Worm (Caenorhabditis elegans) whole organism, L1 larva: ENCODE results near the gene C09G9.3.

ENCODE experiments used
- ama-1 ChIP-seq: fragments of 150-350 bp; optimal IDR thresholded peaks from 2 replicates; lab custom pipeline; 2014
- dsc-1 ChIP-seq: sonication (generic microtip); optimal IDR thresholded peaks from 2 replicates; lab custom pipeline; 2016; ENCODE audit warnings: mild to moderate bottlenecking, missing genetic modification characterization, missing compliant biosample characterization
- egl-27 ChIP-seq, 2 experiments: fragments of 150-350 bp in 1 of 2; sonication (generic microtip); optimal IDR thresholded peaks; 3 replicates each; lab custom pipeline; 2017 to 2018; ENCODE audit warnings: missing biosample characterization in 2 of 2, missing genetic modification characterization in 2 of 2, missing genetic modification reagents in 2 of 2
- elt-2 ChIP-seq: sonication (generic microtip); optimal IDR thresholded peaks from 2 replicates; lab custom pipeline; 2016; ENCODE audit warnings: missing genetic modification characterization, mild to moderate bottlenecking, inconsistent platforms, missing compliant biosample characterization, missing genetic modification reagents
- lin-13 ChIP-seq: fragments of 150-350 bp; optimal IDR thresholded peaks from 2 replicates; lab custom pipeline; 2014; ENCODE audit warnings: missing biosample characterization, missing genetic modification reagents, missing genetic modification characterization
- lin-14 ChIP-seq: fragments of 200-800 bp; sonication (Bioruptor generic); optimal IDR thresholded peaks from 2 replicates; lab custom pipeline; 2018; ENCODE audit warnings: mild to moderate bottlenecking, missing genetic modification characterization, moderate library complexity, missing compliant biosample characterization
- pqm-1 ChIP-seq: sonication (generic microtip); optimal IDR thresholded peaks from 3 replicates; lab custom pipeline; 2017; ENCODE audit warnings: missing biosample characterization, missing genetic modification characterization
- unc-62 ChIP-seq: fragments of 150-350 bp; optimal IDR thresholded peaks from 2 replicates; lab custom pipeline; 2014; ENCODE audit warnings: missing biosample characterization, missing genetic modification reagents, missing genetic modification characterization

DNA sequence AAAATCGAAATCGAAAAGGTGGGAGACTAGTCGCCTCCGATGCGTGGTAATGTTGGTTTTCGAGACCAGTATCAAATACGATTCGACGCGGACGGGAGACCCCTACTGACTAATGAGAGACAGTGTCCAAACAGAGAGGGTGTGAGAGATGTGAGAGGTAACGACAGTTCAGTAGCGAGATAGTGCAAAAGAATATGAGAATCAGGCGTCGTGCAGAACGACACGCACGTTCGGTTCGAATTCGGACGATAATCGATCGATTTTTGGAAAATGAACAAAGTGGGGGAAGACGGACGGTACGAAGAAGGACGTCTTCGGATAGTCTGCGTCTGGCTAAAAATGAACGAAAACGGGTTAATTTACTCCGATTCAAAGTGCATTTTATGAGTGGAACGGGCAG lies 49.1 kb upstream of the C09G9.3 start, which contains the start of gene D1046.16:
- TF ChIP-seq lin-13 (no peak), unc-62 (GFP tag; lab: Kevin White, UChicago) (no peak), egl-27 (tag; optimal IDR thresholded peaks at IDR 0.05; lab: Kevin White, UChicago) (no peak), ama-1 (no peak), elt-2 (tag; lab: Kevin White, UChicago) (no peak), pqm-1 (tag; lab: Kevin White, UChicago) (no peak), lin-14 (GFP tag; lab: Kevin White, UChicago) (peak; percentile 80), dsc-1 (tag; lab: Kevin White, UChicago) (no peak)
